Worm (Caenorhabditis elegans): ENCODE results near the gene lap-2.

Gene lap-2

ce11 chrV:13082442-13083126 is 39.1 kb downstream of the lap-2 start, which contains the start of gene C34B4.2 (continued):
- TF ChIP-seq T20F7.1 (GFP tag; optimal IDR thresholded peaks at IDR 0.05) = peak; percentile 25
- TF ChIP-seq pha-4 (GFP tag; IDR thresholded peaks at IDR 0.05) = peak; percentile 61
- peak; percentile 85 for TF ChIP-seq pha-4 (tag; optimal IDR thresholded peaks at IDR 0.05)
- peak; percentile 68; the same call in 1 of the 2 replicates for TF ChIP-seq lin-1 (GFP tag; IDR thresholded peaks at IDR 0.05)
- peak; percentile 3 for TF ChIP-seq hlh-30 (tag; optimal IDR thresholded peaks at IDR 0.05; ENCODE audit: insufficient read depth)
- peak; percentile 48 for TF ChIP-seq mes-2 (tag; optimal IDR thresholded peaks at IDR 0.05; ENCODE audit: poor library complexity, severe bottlenecking)
- peak; percentile 51 for TF ChIP-seq nhr-11 (tag; optimal IDR thresholded peaks at IDR 0.05)
- TF ChIP-seq nhr-28 (tag; optimal IDR thresholded peaks at IDR 0.05) = peak; percentile 55
- no peak for TF ChIP-seq ceh-82 (tag; optimal IDR thresholded peaks at IDR 0.05)
- TF ChIP-seq dmd-6 (GFP tag; IDR thresholded peaks at IDR 0.05) = peak; percentile 79
- 0 out of 2 replicates have a peak, but pooled peaks have one; percentile 46 for TF ChIP-seq ctbp-1 (GFP tag; IDR thresholded peaks at IDR 0.05)
- TF ChIP-seq hmg-1.1 (GFP tag; IDR thresholded peaks at IDR 0.05) = 0 out of 2 replicates have a peak, but pooled peaks have one; percentile 65
- peak; percentile 100 for TF ChIP-seq aha-1 (tag)

- TF ChIP-seq dmd-9 (GFP tag; IDR thresholded peaks at IDR 0.05) = no peak
- TF ChIP-seq hif-1 (tag; optimal IDR thresholded peaks at IDR 0.05) = peak in 1 of 2 experiments; percentile 25
- TF ChIP-seq nhr-111 (GFP tag; optimal IDR thresholded peaks at IDR 0.05) = no peak
- TF ChIP-seq ztf-11 (tag; optimal IDR thresholded peaks at IDR 0.05) = no peak
- TF ChIP-seq fkh-10 (GFP tag; optimal IDR thresholded peaks at IDR 0.05) = peak; percentile 37
- no peak for TF ChIP-seq hmg-1.1 (GFP tag; IDR thresholded peaks at IDR 0.05)
- no peak for TF ChIP-seq ZK546.5 (tag; optimal IDR thresholded peaks at IDR 0.05)
- no peak for TF ChIP-seq lin-15B (tag; optimal IDR thresholded peaks at IDR 0.05)
- no peak for TF ChIP-seq nhr-41 (GFP tag; IDR thresholded peaks at IDR 0.05)
- no peak for TF ChIP-seq mes-2 (tag; optimal IDR thresholded peaks at IDR 0.05; ENCODE audit: poor library complexity, severe bottlenecking)
- no peak for TF ChIP-seq ceh-82 (tag; optimal IDR thresholded peaks at IDR 0.05)
- no peak for TF ChIP-seq dmd-8 (GFP tag; IDR thresholded peaks at IDR 0.05)
- peak; percentile 22 for TF ChIP-seq pqm-1 (tag; optimal IDR thresholded peaks at IDR 0.05)
- no peak for TF ChIP-seq mdt-29 (GFP tag; IDR thresholded peaks at IDR 0.05)
- TF ChIP-seq lin-39 (tag; optimal IDR thresholded peaks at IDR 0.05) = no peak
- TF ChIP-seq madf-9 (GFP tag; conservative IDR thresholded peaks at IDR 0.05) = no peak
- TF ChIP-seq zip-2 (tag; optimal IDR thresholded peaks at IDR 0.05) = no peak
- TF ChIP-seq ctbp-1 (GFP tag; IDR thresholded peaks at IDR 0.05) = no peak
- no peak for TF ChIP-seq snpc-4 (tag; optimal IDR thresholded peaks at IDR 0.05)
- no peak for TF ChIP-seq nhr-10 (tag; optimal IDR thresholded peaks at IDR 0.05)
- no peak for TF ChIP-seq egl-43 (GFP tag; IDR thresholded peaks at IDR 0.05)
- no peak for TF ChIP-seq T26A8.4 (GFP tag; IDR thresholded peaks at IDR 0.05)
- TF ChIP-seq ceh-32 (tag; optimal IDR thresholded peaks at IDR 0.05; ENCODE audit: poor library complexity) = no peak
- TF ChIP-seq dpl-1 (GFP tag; optimal IDR thresholded peaks at IDR 0.05) = no peak
- peak; percentile 96 for TF ChIP-seq aha-1 (tag)
- no peak for TF ChIP-seq lin-29 (GFP tag; IDR thresholded peaks at IDR 0.05)
- no peak for TF ChIP-seq aly-2 (tag; optimal IDR thresholded peaks at IDR 0.05)
- TF ChIP-seq nhr-6 (tag; optimal IDR thresholded peaks at IDR 0.05) = no peak
- TF ChIP-seq ces-1 (GFP tag; optimal IDR thresholded peaks at IDR 0.05) = no peak
- TF ChIP-seq hlh-11 (tag; optimal IDR thresholded peaks at IDR 0.05) = no peak
- no peak for TF ChIP-seq spr-3 (GFP tag; optimal IDR thresholded peaks at IDR 0.05)
- peak in 1 of 2 experiments; percentile 98 for TF ChIP-seq daf-16 (GFP tag; optimal IDR thresholded peaks at IDR 0.05)
- peak; percentile 38 for TF ChIP-seq daf-16 (tag; optimal IDR thresholded peaks at IDR 0.05)
- no peak for TF ChIP-seq unc-130 (GFP tag; optimal IDR thresholded peaks at IDR 0.05)
- no peak for TF ChIP-seq zag-1 (tag; optimal IDR thresholded peaks at IDR 0.05)
- no peak for TF ChIP-seq daf-19 (GFP tag; conservative IDR thresholded peaks at IDR 0.05)
- peak in 1 of 2 experiments; percentile 83 for TF ChIP-seq unc-62 (GFP tag; optimal IDR thresholded peaks at IDR 0.05 in 1 of 2)
- TF ChIP-seq unc-62 (tag; optimal IDR thresholded peaks at IDR 0.05) = no peak
Observed at ce11 chrV:13083751-13084672, 40.5 kb downstream of the lap-2 start.
